Fruit fly (Drosophila melanogaster): Measurements from ENCODE around the gene CG31817.

- TF ChIP-seq pad (GFP tag; optimal IDR thresholded peaks at IDR 0.05): no peak
- TF ChIP-seq cnc (optimal IDR thresholded peaks at IDR 0.05): no peak
- no peak for TF ChIP-seq CG14711 (tag; optimal IDR thresholded peaks at IDR 0.05)
- no peak for TF ChIP-seq CG7101 (tag; optimal IDR thresholded peaks at IDR 0.05)
These were observed 14.1 kb downstream of the CG31817 start for dm6 chr2L:16323544-16323943.
